Fruit fly (Drosophila melanogaster) whole organism, embryonic: ENCODE measurements around the gene nAChRalpha7.
A peak's percentile ranks its signal among the peaks of the same experiment; 100 is the strongest.

ENCODE experiments used
- B-H1 ChIP-seq: fragments of 200-800 bp; sonication (Bioruptor generic); IDR thresholded peaks from 3 replicates; pipeline ENCODE4 v1.3.6; 2022; ENCODE audit warnings: missing biosample characterization, missing genetic modification characterization
- CG10274 ChIP-seq: fragments of 200-800 bp; sonication (Bioruptor generic); optimal IDR thresholded peaks from 3 replicates; lab custom pipeline; 2017; ENCODE audit warnings: missing biosample characterization, mild to moderate bottlenecking, missing genetic modification characterization
- CG10543 ChIP-seq: fragments of 200-800 bp; sonication (Bioruptor generic); optimal IDR thresholded peaks from 3 replicates; lab custom pipeline; 2017; ENCODE audit warnings: missing biosample characterization, mild to moderate bottlenecking, missing genetic modification characterization, moderate library complexity
- CG11695 ChIP-seq: fragments of 200-800 bp; sonication (Bioruptor generic); IDR thresholded peaks from 3 replicates; pipeline ENCODE4 v1.3.6; 2022; ENCODE audit warnings: missing biosample characterization, missing genetic modification characterization
- CG11696 ChIP-seq: fragments of 200-800 bp; sonication (Bioruptor generic); IDR thresholded peaks from 2 replicates; pipeline ENCODE4 v1.3.6; 2022; ENCODE audit warnings: missing biosample characterization, missing genetic modification characterization
- CG12155 ChIP-seq: fragments of 200-800 bp; sonication (Bioruptor generic); optimal IDR thresholded peaks from 3 replicates; lab custom pipeline; 2016; ENCODE audit warnings: missing biosample characterization, missing genetic modification characterization
- CG12299 ChIP-seq: fragments of 200-800 bp; sonication (Bioruptor generic); optimal IDR thresholded peaks from 2 replicates; lab custom pipeline; 2018; ENCODE audit warnings: missing biosample characterization, mild to moderate bottlenecking, missing genetic modification characterization
- CG12769 ChIP-seq: fragments of 200-800 bp; sonication (Bioruptor generic); optimal IDR thresholded peaks from 2 replicates; lab custom pipeline; 2019; ENCODE audit warnings: missing biosample characterization, mild to moderate bottlenecking, missing genetic modification characterization, moderate library complexity
- CG13287 ChIP-seq: fragments of 200-800 bp; sonication (Bioruptor generic); IDR thresholded peaks from 2 replicates; pipeline ENCODE4 v1.3.6; 2022; ENCODE audit warnings: missing biosample characterization, missing genetic modification characterization; ENCODE audit not compliant: partially characterized antibody
- CG15514 ChIP-seq: fragments of 200-800 bp; sonication (Bioruptor generic); optimal IDR thresholded peaks from 3 replicates; lab custom pipeline; 2017; ENCODE audit warnings: missing biosample characterization, missing genetic modification characterization, mild to moderate bottlenecking, moderate library complexity, missing genetic modification reagents
- CG1602 ChIP-seq: fragments of 200-800 bp; sonication (Bioruptor generic); optimal IDR thresholded peaks from 3 replicates; lab custom pipeline; 2016; ENCODE audit warnings: missing biosample characterization, missing genetic modification characterization
- CG16815 ChIP-seq: fragments of 200-800 bp; sonication (Bioruptor generic); optimal IDR thresholded peaks from 3 replicates; lab custom pipeline; 2017; ENCODE audit warnings: missing biosample characterization, mild to moderate bottlenecking, missing genetic modification characterization
- CG1792 ChIP-seq: fragments of 200-800 bp; sonication (Bioruptor generic); optimal IDR thresholded peaks from 2 replicates; lab custom pipeline; 2016; ENCODE audit warnings: missing biosample characterization, missing genetic modification characterization
- CG2875 ChIP-seq: fragments of 200-800 bp; sonication (Bioruptor generic); optimal IDR thresholded peaks from 2 replicates; lab custom pipeline; 2017; ENCODE audit warnings: missing biosample characterization, mild to moderate bottlenecking, missing genetic modification characterization, missing genetic modification reagents
- CG30020 ChIP-seq: fragments of 200-800 bp; optimal IDR thresholded peaks from 2 replicates; lab custom pipeline; 2019; ENCODE audit warnings: missing biosample characterization, mild to moderate bottlenecking, missing genetic modification characterization, moderate library complexity
- CG32532 ChIP-seq: fragments of 200-800 bp; sonication (Bioruptor generic); IDR thresholded peaks from 2 replicates; pipeline ENCODE4 v1.3.6; 2022; ENCODE audit warnings: missing biosample characterization, missing genetic modification characterization
- CG5245 ChIP-seq: fragments of 200-800 bp; sonication (Bioruptor generic); optimal IDR thresholded peaks from 3 replicates; lab custom pipeline; 2016; ENCODE audit warnings: missing biosample characterization, missing genetic modification characterization
- CG6175 ChIP-seq: fragments of 200-800 bp; sonication (Bioruptor generic); IDR thresholded peaks from 3 replicates; pipeline ENCODE4 v1.3.6; 2022; ENCODE audit warnings: missing biosample characterization, missing genetic modification characterization
- CG7271 ChIP-seq: fragments of 200-800 bp; sonication (Bioruptor generic); optimal IDR thresholded peaks from 2 replicates; lab custom pipeline; 2018; ENCODE audit warnings: missing biosample characterization, mild to moderate bottlenecking, missing genetic modification characterization, moderate library complexity
- CG8281 ChIP-seq: fragments of 200-800 bp; sonication (Bioruptor generic); optimal IDR thresholded peaks from 2 replicates; lab custom pipeline; 2018; ENCODE audit warnings: missing biosample characterization, mild to moderate bottlenecking, missing genetic modification characterization, moderate library complexity
- CG9797 ChIP-seq: fragments of 200-800 bp; sonication (Bioruptor generic); optimal IDR thresholded peaks from 3 replicates; lab custom pipeline; 2018; ENCODE audit warnings: missing biosample characterization, mild to moderate bottlenecking, missing genetic modification characterization
- CG9876 ChIP-seq: fragments of 200-800 bp; sonication (Bioruptor generic); optimal IDR thresholded peaks from 2 replicates; lab custom pipeline; 2016; ENCODE audit warnings: missing biosample characterization, missing genetic modification characterization
- D ChIP-seq, 2 experiments: fragments of 200-800 bp in 1 of 2; fragments of >200 bp in 1 of 2; sonication (Bioruptor generic) in 1 of 2; optimal IDR thresholded peaks; 2 replicates in 1 of 2; 3 replicates in 1 of 2; lab custom pipeline; 2017; ENCODE audit warnings: mild to moderate bottlenecking in 1 of 2, missing biosample characterization in 1 of 2, missing genetic modification characterization in 1 of 2, missing genetic modification reagents in 1 of 2
- D19B ChIP-seq: fragments of 200-800 bp; sonication (Bioruptor generic); optimal IDR thresholded peaks from 2 replicates; lab custom pipeline; 2017; ENCODE audit warnings: missing biosample characterization, mild to moderate bottlenecking, missing genetic modification characterization
- Hmx ChIP-seq: fragments of 200-800 bp; sonication (Bioruptor generic); optimal IDR thresholded peaks from 2 replicates; lab custom pipeline; 2016; ENCODE audit warnings: missing biosample characterization, missing genetic modification characterization
- Hr78 ChIP-seq, 2 experiments: fragments of 200-800 bp in 1 of 2; fragments of >200 bp in 1 of 2; sonication (Bioruptor generic) in 1 of 2; optimal IDR thresholded peaks; 2 replicates each; lab custom pipeline; 2017 to 2019; ENCODE audit warnings: missing biosample characterization in 2 of 2, missing genetic modification characterization in 2 of 2, mild to moderate bottlenecking in 1 of 2, moderate library complexity in 1 of 2
- Mes4 ChIP-seq: fragments of 200-800 bp; sonication (Bioruptor generic); optimal IDR thresholded peaks from 2 replicates; lab custom pipeline; 2016; ENCODE audit warnings: missing biosample characterization, missing genetic modification characterization
- Neu2 ChIP-seq: fragments of 200-800 bp; sonication (Bioruptor generic); optimal IDR thresholded peaks from 3 replicates; lab custom pipeline; 2016; ENCODE audit warnings: missing biosample characterization, missing genetic modification characterization, borderline replicate concordance
- Rfx ChIP-seq: fragments of 200-800 bp; sonication (Bioruptor generic); IDR thresholded peaks from 2 replicates; pipeline ENCODE4 v1.3.6; 2022; ENCODE audit warnings: missing biosample characterization, missing genetic modification characterization
- Scr ChIP-seq: fragments of 200-800 bp; sonication (Bioruptor generic); IDR thresholded peaks from 2 replicates; pipeline ENCODE4 v1.3.6; 2022; ENCODE audit warnings: missing biosample characterization, missing genetic modification characterization; ENCODE audit not compliant: partially characterized antibody
- Xrp1 ChIP-seq: fragments of 200-800 bp; sonication (Bioruptor generic); IDR thresholded peaks from 2 replicates; pipeline ENCODE4 v1.3.6; 2022; ENCODE audit warnings: missing biosample characterization, missing genetic modification characterization
- al ChIP-seq: fragments of 200-800 bp; sonication (Bioruptor generic); IDR thresholded peaks from 2 replicates; pipeline ENCODE4 v1.3.6; 2022; ENCODE audit warnings: missing biosample characterization, missing genetic modification characterization
- ase ChIP-seq: fragments of 200-800 bp; sonication (Bioruptor generic); IDR thresholded peaks from 3 replicates; pipeline ENCODE4 v1.3.6; 2022; ENCODE audit warnings: missing biosample characterization, missing genetic modification characterization
- cato ChIP-seq: fragments of 200-800 bp; sonication (Bioruptor generic); optimal IDR thresholded peaks from 2 replicates; lab custom pipeline; 2016; ENCODE audit warnings: missing biosample characterization, missing genetic modification characterization, borderline replicate concordance
- chn ChIP-seq: fragments of 200-800 bp; sonication (Bioruptor generic); optimal IDR thresholded peaks from 2 replicates; lab custom pipeline; 2016; ENCODE audit warnings: missing biosample characterization, missing genetic modification characterization
- dysf ChIP-seq: fragments of 200-800 bp; sonication (Bioruptor generic); IDR thresholded peaks from 3 replicates; pipeline ENCODE4 v1.3.6; 2022; ENCODE audit warnings: missing biosample characterization, missing genetic modification characterization
- emc ChIP-seq: fragments of 200-800 bp; sonication (Bioruptor generic); optimal IDR thresholded peaks from 2 replicates; lab custom pipeline; 2016; ENCODE audit warnings: missing biosample characterization, missing genetic modification characterization
- hb ChIP-seq: fragments of 200-800 bp; sonication (Bioruptor generic); IDR thresholded peaks from 3 replicates; pipeline ENCODE4 v1.3.6; 2022; ENCODE audit warnings: missing biosample characterization, missing genetic modification characterization; ENCODE audit not compliant: partially characterized antibody
- kni ChIP-seq: fragments of 200-800 bp; sonication (Bioruptor generic); optimal IDR thresholded peaks from 3 replicates; lab custom pipeline; 2017; ENCODE audit warnings: mild to moderate bottlenecking, missing biosample characterization, missing genetic modification reagents, missing genetic modification characterization
- luna ChIP-seq: fragments of 200-800 bp; sonication (Bioruptor generic); optimal IDR thresholded peaks from 2 replicates; lab custom pipeline; 2016; ENCODE audit warnings: missing biosample characterization, missing genetic modification characterization
- nau ChIP-seq: fragments of 200-800 bp; sonication (Bioruptor generic); optimal IDR thresholded peaks from 3 replicates; lab custom pipeline; 2017; ENCODE audit warnings: missing biosample characterization, mild to moderate bottlenecking, missing genetic modification characterization, missing genetic modification reagents
- nerfin-1 ChIP-seq: fragments of 200-800 bp; sonication (Bioruptor generic); optimal IDR thresholded peaks from 3 replicates; lab custom pipeline; 2019; ENCODE audit warnings: missing biosample characterization, mild to moderate bottlenecking, missing genetic modification characterization, moderate library complexity
- nom ChIP-seq: fragments of 200-800 bp; sonication (Bioruptor generic); optimal IDR thresholded peaks from 2 replicates; lab custom pipeline; 2017; ENCODE audit warnings: missing biosample characterization, missing genetic modification characterization, mild to moderate bottlenecking, moderate library complexity, missing genetic modification reagents
- odd ChIP-seq: fragments of 200-800 bp; sonication (Bioruptor generic); optimal IDR thresholded peaks from 2 replicates; lab custom pipeline; 2017; ENCODE audit warnings: missing biosample characterization, mild to moderate bottlenecking, missing genetic modification characterization
- sens ChIP-seq: fragments of 200-800 bp; sonication (Bioruptor generic); peaks from one replicate; lab custom pipeline; 2016; ENCODE audit warnings: missing biosample characterization, missing genetic modification characterization
- sqz ChIP-seq: fragments of 200-800 bp; sonication (Bioruptor generic); optimal IDR thresholded peaks from 3 replicates; lab custom pipeline; 2018; ENCODE audit warnings: missing biosample characterization, mild to moderate bottlenecking, missing genetic modification characterization
- tin ChIP-seq: fragments of 200-800 bp; sonication (Bioruptor generic); optimal IDR thresholded peaks from 3 replicates; lab custom pipeline; 2016; ENCODE audit warnings: missing biosample characterization, missing genetic modification characterization
- usp ChIP-seq: fragments of >200 bp; optimal IDR thresholded peaks from 2 replicates; lab custom pipeline; 2017; ENCODE audit warnings: missing biosample characterization, missing genetic modification characterization
- vnd ChIP-seq: fragments of 200-800 bp; sonication (Bioruptor generic); IDR thresholded peaks from 3 replicates; pipeline ENCODE4 v1.3.6; 2022; ENCODE audit warnings: missing biosample characterization, missing genetic modification characterization; ENCODE audit not compliant: partially characterized antibody

nAChRalpha7 gene

dm6 chrX:19353442-19354204 lies 5.4 kb upstream of the nAChRalpha7 start (continued):
- TF ChIP-seq tin (GFP tag; lab: Kevin White, UChicago): no peak
- no peak for TF ChIP-seq CG9876 (GFP tag; lab: Kevin White, UChicago)
- TF ChIP-seq usp: no peak
- no peak for TF ChIP-seq hb (GFP tag; lab: Robert Waterston, UW)
- peak; percentile 97 for TF ChIP-seq kni (GFP tag; lab: Kevin White, UChicago)
- no peak for TF ChIP-seq vnd (GFP tag; lab: Robert Waterston, UW)
- no peak for TF ChIP-seq Xrp1 (GFP tag; lab: Robert Waterston, UW)
- TF ChIP-seq CG16815 (GFP tag; lab: Kevin White, UChicago): no peak
- TF ChIP-seq Hmx (GFP tag; lab: Kevin White, UChicago): no peak
- no peak for TF ChIP-seq CG12299
- TF ChIP-seq cato (GFP tag; lab: Kevin White, UChicago): no peak
- no peak for TF ChIP-seq sens (GFP tag; lab: Kevin White, UChicago)
- no peak for TF ChIP-seq CG9797
- TF ChIP-seq D (optimal IDR thresholded peaks at IDR 0.05; lab: Kevin White, UChicago): no peak
- TF ChIP-seq D (GFP tag; optimal IDR thresholded peaks at IDR 0.05; lab: Kevin White, UChicago): no peak
- peak; percentile 73 for TF ChIP-seq D19B
- TF ChIP-seq al: no peak
- TF ChIP-seq Rfx (GFP tag; lab: Robert Waterston, UW): no peak
- no peak for TF ChIP-seq B-H1 (GFP tag; lab: Robert Waterston, UW)
- TF ChIP-seq CG7271 (tag; lab: Kevin White, UChicago): no peak
- TF ChIP-seq CG10543 (GFP tag; lab: Kevin White, UChicago): peak; percentile 49
- TF ChIP-seq nerfin-1 (tag; lab: Kevin White, UChicago): no peak
- TF ChIP-seq Mes4 (GFP tag; lab: Kevin White, UChicago): no peak
- TF ChIP-seq sqz (GFP tag; lab: Kevin White, UChicago): peak; percentile 81
- no peak for TF ChIP-seq odd (GFP tag; lab: Kevin White, UChicago)
- no peak for TF ChIP-seq CG10274 (GFP tag; lab: Kevin White, UChicago)
- TF ChIP-seq dysf: no peak
- no peak for TF ChIP-seq CG12155 (GFP tag; lab: Kevin White, UChicago)
- no peak for TF ChIP-seq CG13287 (GFP tag; lab: Robert Waterston, UW)
- TF ChIP-seq CG15514 (GFP tag; lab: Kevin White, UChicago): no peak
- no peak for TF ChIP-seq nau (GFP tag; lab: Kevin White, UChicago)
- no peak for TF ChIP-seq CG12769
- no peak for TF ChIP-seq CG8281
- TF ChIP-seq CG6175 (GFP tag; lab: Robert Waterston, UW): no peak
- TF ChIP-seq Scr (GFP tag; lab: Robert Waterston, UW): 0 out of 2 replicates have a peak, but pooled peaks have one; percentile 11
- TF ChIP-seq CG11696 (GFP tag; lab: Robert Waterston, UW): 0 out of 2 replicates have a peak, but pooled peaks have one; percentile 6
- TF ChIP-seq Hr78 (GFP tag; optimal IDR thresholded peaks at IDR 0.05; lab: Kevin White, UChicago): peak in 1 of 2 experiments; percentile 43
- no peak for TF ChIP-seq CG1602 (GFP tag; lab: Kevin White, UChicago)
- TF ChIP-seq CG32532 (GFP tag; lab: Robert Waterston, UW): no peak
- no peak for TF ChIP-seq CG30020 (tag; lab: Kevin White, UChicago)
- no peak for TF ChIP-seq CG11695 (GFP tag; lab: Robert Waterston, UW)
- TF ChIP-seq CG2875 (GFP tag; lab: Kevin White, UChicago): no peak
- TF ChIP-seq ase (GFP tag; lab: Robert Waterston, UW): no peak
- no peak for TF ChIP-seq CG5245 (GFP tag; lab: Kevin White, UChicago)
- TF ChIP-seq chn (GFP tag; lab: Kevin White, UChicago): no peak
- peak; percentile 17 for TF ChIP-seq nom (GFP tag; lab: Kevin White, UChicago)
- TF ChIP-seq Neu2: no peak
- no peak for TF ChIP-seq CG1792 (GFP tag; lab: Kevin White, UChicago)
- TF ChIP-seq luna (GFP tag; lab: Kevin White, UChicago): no peak
- TF ChIP-seq emc: no peak
